Comparison of ENCODE assay signal across 5 fruit fly cellular contexts in the genomic region with DNA sequence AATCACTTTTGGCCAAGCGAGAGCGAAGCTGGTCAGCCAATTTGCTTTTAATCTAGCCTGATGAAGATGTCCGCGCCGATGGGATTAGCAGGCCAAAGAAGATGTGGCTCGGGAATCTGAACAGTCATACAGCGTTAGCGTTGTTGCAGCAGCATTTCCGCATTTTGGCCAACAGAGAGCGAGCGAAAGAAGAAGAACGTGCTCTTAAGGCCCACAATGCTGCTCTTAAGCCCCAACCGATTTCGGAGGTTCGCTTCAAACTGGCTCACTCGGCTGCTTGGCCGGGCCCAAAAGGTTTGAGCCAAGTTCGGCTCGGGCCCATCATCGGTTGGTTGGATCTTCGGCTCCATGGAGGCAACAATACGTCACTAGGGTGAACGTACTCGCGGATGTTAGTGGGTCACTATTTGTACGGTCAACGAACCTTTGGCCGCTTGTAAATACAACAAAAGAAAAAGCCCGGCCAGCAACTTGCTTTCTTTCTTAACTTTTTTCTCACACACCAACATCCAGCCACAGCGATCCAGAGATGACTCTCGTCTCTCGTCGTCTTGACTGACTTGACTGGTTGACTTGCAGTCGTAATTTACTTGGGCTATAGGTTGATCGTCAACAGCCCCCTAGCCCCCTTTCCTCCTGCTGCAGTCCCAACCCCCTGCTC.
TF ChIP-seq lines count a peak whose summit lies in the region.

No protein-coding gene starts in this region.

- no peak for TF ChIP-seq CTCF in whole organism, embryonic (GFP tag; optimal IDR thresholded peaks at IDR 0.05; lab: Kevin White, UChicago)

TF ChIP-seq in whole organism, 6 proteins besides CTCF, POLR2A, EP300 and RAD21:
- no peak for TF ChIP-seq CG8478 (optimal IDR thresholded peaks at IDR 0.05; lab: Kevin White, UChicago)
- TF ChIP-seq EcR (GFP tag; optimal IDR thresholded peaks at IDR 0.05; lab: Kevin White, UChicago), result peak; percentile 88 to 98

TF ChIP-seq in whole organism, embryonic, 481 proteins besides CTCF, POLR2A, EP300 and RAD21 (continues in another document):
- TF ChIP-seq Deaf1 (tag; optimal IDR thresholded peaks at IDR 0.05; lab: Kevin White, UChicago) (peak; percentile 72), Trl (optimal IDR thresholded peaks at IDR 0.05; lab: Kevin White, UChicago) (peak; percentile 32 to 45), Trl (GFP tag; optimal IDR thresholded peaks at IDR 0.05; lab: Kevin White, UChicago) (no peak), Xbp1 (GFP tag; optimal IDR thresholded peaks at IDR 0.05; lab: Kevin White, UChicago) (no peak), CG15073 (GFP tag; optimal IDR thresholded peaks at IDR 0.05; lab: Kevin White, UChicago) (no peak), sna (GFP tag; IDR thresholded peaks at IDR 0.05; lab: Robert Waterston, UW; ENCODE audit: partially characterized antibody) (no peak), Eip74EF (GFP tag; optimal IDR thresholded peaks at IDR 0.05; lab: Kevin White, UChicago) (peak in 1 of 2 experiments; percentile 69), CG14860 (GFP tag; IDR thresholded peaks at IDR 0.05; lab: Robert Waterston, UW; ENCODE audit: partially characterized antibody) (no peak), CG30020 (tag; optimal IDR thresholded peaks at IDR 0.05; lab: Kevin White, UChicago) (no peak), CG5180 (GFP tag; optimal IDR thresholded peaks at IDR 0.05; lab: Kevin White, UChicago) (peak; percentile 97), ci (GFP tag; IDR thresholded peaks at IDR 0.05; lab: Robert Waterston, UW) (0 out of 3 replicates have a peak, but pooled peaks have one; percentile 26), z (GFP tag; IDR thresholded peaks at IDR 0.05; lab: Robert Waterston, UW) (peak; percentile 59; the same call in 1 of the 3 replicates), kni (GFP tag; optimal IDR thresholded peaks at IDR 0.05; lab: Kevin White, UChicago) (peak; percentile 39), sima (GFP tag; optimal IDR thresholded peaks at IDR 0.05; lab: Kevin White, UChicago) (no peak), CG3995 (GFP tag; optimal IDR thresholded peaks at IDR 0.05; lab: Kevin White, UChicago) (no peak), CG12744 (GFP tag; optimal IDR thresholded peaks at IDR 0.05; lab: Kevin White, UChicago) (no peak), gcm2 (GFP tag; optimal IDR thresholded peaks at IDR 0.05; lab: Kevin White, UChicago) (no peak), pros (GFP tag; optimal IDR thresholded peaks at IDR 0.05; lab: Kevin White, UChicago) (peak; percentile 74), CG8089 (GFP tag; optimal IDR thresholded peaks at IDR 0.05; lab: Kevin White, UChicago) (no peak)

TF ChIP-seq in whole organism, prepupa, 60 proteins besides CTCF, POLR2A, EP300 and RAD21:
- TF ChIP-seq CG6276 (GFP tag; optimal IDR thresholded peaks at IDR 0.05; lab: Kevin White, UChicago), result no peak
- TF ChIP-seq CG31627 (GFP tag; optimal IDR thresholded peaks at IDR 0.05; lab: Kevin White, UChicago), result no peak
- no peak for TF ChIP-seq CG6163 (GFP tag; IDR thresholded peaks at IDR 0.05; lab: Robert Waterston, UW)
- no peak for TF ChIP-seq fd59A (GFP tag; optimal IDR thresholded peaks at IDR 0.05; lab: Kevin White, UChicago)
- TF ChIP-seq Ets96B (tag; optimal IDR thresholded peaks at IDR 0.05; lab: Kevin White, UChicago), result no peak
- TF ChIP-seq Eip78C (GFP tag; lab: Kevin White, UChicago), result peak; percentile 34
- TF ChIP-seq CG34406 (GFP tag; optimal IDR thresholded peaks at IDR 0.05; lab: Kevin White, UChicago), result no peak
- no peak; the same call in 2 of the 3 replicates for TF ChIP-seq eg (GFP tag; IDR thresholded peaks at IDR 0.05; lab: Robert Waterston, UW)
- peak; percentile 54 for TF ChIP-seq svp (GFP tag; lab: Kevin White, UChicago)
- TF ChIP-seq CG6854 (GFP tag; optimal IDR thresholded peaks at IDR 0.05; lab: Kevin White, UChicago), result peak; percentile 10

TF ChIP-seq in whole organism, pupa, 21 proteins besides CTCF, POLR2A, EP300 and RAD21:
- TF ChIP-seq D1 (tag; optimal IDR thresholded peaks at IDR 0.05; lab: Kevin White, UChicago) (no peak), CG32121 (GFP tag; IDR thresholded peaks at IDR 0.05; lab: Robert Waterston, UW) (0 out of 2 replicates have a peak, but pooled peaks have one; percentile 30), EcR (GFP tag; optimal IDR thresholded peaks at IDR 0.05; lab: Kevin White, UChicago) (peak; percentile 96)

TF ChIP-seq in whole organism, wandering third instar larva, 38 proteins besides CTCF, POLR2A, EP300 and RAD21:
- TF ChIP-seq Abd-B (GFP tag; optimal IDR thresholded peaks at IDR 0.05; lab: Kevin White, UChicago), result no peak
- TF ChIP-seq Dif (GFP tag; optimal IDR thresholded peaks at IDR 0.05; lab: Kevin White, UChicago; ENCODE audit: partially characterized antibody), result peak; percentile 36
- TF ChIP-seq Vsx2 (GFP tag; optimal IDR thresholded peaks at IDR 0.05; lab: Kevin White, UChicago; ENCODE audit: partially characterized antibody), result no peak
